Fruit fly (Drosophila melanogaster): ENCODE measurements around the gene CG18473.

The CG18473 gene

dm6 chr3R:9341189-9342012 is 21.7 kb upstream of the CG18473 start:
- TF ChIP-seq Clk (GFP tag; optimal IDR thresholded peaks at IDR 0.05) (peak; percentile 89), cnc (optimal IDR thresholded peaks at IDR 0.05) (peak; percentile 87 to 88), CG7045 (GFP tag; optimal IDR thresholded peaks at IDR 0.05) (peak; percentile 94), CG1620 (GFP tag; optimal IDR thresholded peaks at IDR 0.05) (peak; percentile 88), CG14711 (tag; optimal IDR thresholded peaks at IDR 0.05) (peak; percentile 87), toe (GFP tag; optimal IDR thresholded peaks at IDR 0.05) (peak; percentile 90), kay (GFP tag; ENCODE audit: borderline replicate concordance) (peak; percentile 99), CG5204 (GFP tag; optimal IDR thresholded peaks at IDR 0.05) (peak; percentile 94), CG33017 (tag; optimal IDR thresholded peaks at IDR 0.05) (peak; percentile 94), CG11617 (GFP tag; optimal IDR thresholded peaks at IDR 0.05) (peak; percentile 94), CG12768 (GFP tag; optimal IDR thresholded peaks at IDR 0.05) (peak; percentile 92), tj (GFP tag; optimal IDR thresholded peaks at IDR 0.05) (peak; percentile 74), ovo (GFP tag; optimal IDR thresholded peaks at IDR 0.05) (peak; percentile 63), pad (GFP tag; optimal IDR thresholded peaks at IDR 0.05) (peak; percentile 90), bab1 (GFP tag; optimal IDR thresholded peaks at IDR 0.05) (peak; percentile 88), cic (GFP tag; optimal IDR thresholded peaks at IDR 0.05) (peak; percentile 76), Mnt (GFP tag; optimal IDR thresholded peaks at IDR 0.05) (peak; percentile 91), Crg-1 (GFP tag; optimal IDR thresholded peaks at IDR 0.05) (peak; percentile 85), Hr96 (GFP tag; optimal IDR thresholded peaks at IDR 0.05) (peak; percentile 89), CG7101 (tag; optimal IDR thresholded peaks at IDR 0.05) (peak; percentile 95)

DNA sequence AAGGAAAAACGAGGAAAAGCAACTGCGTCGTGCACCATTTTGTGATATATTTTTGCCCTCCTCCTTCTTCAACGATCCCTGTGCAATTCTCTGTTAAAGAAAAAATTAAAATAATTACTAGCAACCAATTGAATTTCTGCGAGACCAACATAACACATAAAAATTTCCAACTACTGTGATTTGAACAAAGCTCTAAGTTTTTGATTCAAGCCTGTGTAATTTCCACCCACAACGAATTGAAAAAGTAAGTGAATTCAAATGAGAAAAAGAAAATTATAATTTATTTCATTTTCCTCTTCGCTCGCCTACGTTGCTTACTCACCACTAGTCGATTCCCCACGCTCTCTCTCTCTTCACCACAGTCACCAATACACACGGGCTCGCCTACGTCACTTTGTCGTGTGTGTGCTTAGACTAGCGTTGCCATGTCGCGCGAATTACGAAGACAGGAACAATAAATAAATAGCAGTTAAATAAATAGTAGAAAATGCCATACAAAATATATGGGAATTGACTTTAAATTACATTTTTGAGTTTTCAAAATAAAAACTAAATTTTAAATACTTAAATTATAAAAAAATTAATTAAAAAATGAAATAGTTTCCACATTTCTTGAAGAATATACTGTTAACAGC is 20.7 kb upstream of the CG18473 start:
- TF ChIP-seq CG1620 (GFP tag; optimal IDR thresholded peaks at IDR 0.05) (peak; percentile 50), CG7101 (tag; optimal IDR thresholded peaks at IDR 0.05) (peak; percentile 75), pad (GFP tag; optimal IDR thresholded peaks at IDR 0.05) (peak; percentile 43), CG7045 (GFP tag; optimal IDR thresholded peaks at IDR 0.05) (peak; percentile 53), Clk (GFP tag; optimal IDR thresholded peaks at IDR 0.05) (peak; percentile 4), toe (GFP tag; optimal IDR thresholded peaks at IDR 0.05) (no peak), CG5204 (GFP tag; optimal IDR thresholded peaks at IDR 0.05) (no peak), CG12768 (GFP tag; optimal IDR thresholded peaks at IDR 0.05) (peak; percentile 68), tj (GFP tag; optimal IDR thresholded peaks at IDR 0.05) (no peak), CG14711 (tag; optimal IDR thresholded peaks at IDR 0.05) (peak; percentile 65), bab1 (GFP tag; optimal IDR thresholded peaks at IDR 0.05) (peak; percentile 32), Mnt (GFP tag; optimal IDR thresholded peaks at IDR 0.05) (peak; percentile 52), Crg-1 (GFP tag; optimal IDR thresholded peaks at IDR 0.05) (peak; percentile 45), cic (GFP tag; optimal IDR thresholded peaks at IDR 0.05) (peak; percentile 71), kay (GFP tag; ENCODE audit: borderline replicate concordance) (peak; percentile 98), CG33017 (tag; optimal IDR thresholded peaks at IDR 0.05) (peak; percentile 77), ovo (GFP tag; optimal IDR thresholded peaks at IDR 0.05) (peak; percentile 20), CG11617 (GFP tag; optimal IDR thresholded peaks at IDR 0.05) (peak; percentile 70), Hr96 (GFP tag; optimal IDR thresholded peaks at IDR 0.05) (no peak), cnc (optimal IDR thresholded peaks at IDR 0.05) (no peak)

- TF ChIP-seq CG1620 (GFP tag; optimal IDR thresholded peaks at IDR 0.05) (no peak), Mnt (GFP tag; optimal IDR thresholded peaks at IDR 0.05) (no peak), bab1 (GFP tag; optimal IDR thresholded peaks at IDR 0.05) (no peak), toe (GFP tag; optimal IDR thresholded peaks at IDR 0.05) (no peak), cnc (optimal IDR thresholded peaks at IDR 0.05) (peak; percentile 35 to 65), tj (GFP tag; optimal IDR thresholded peaks at IDR 0.05) (peak; percentile 40), CG12768 (GFP tag; optimal IDR thresholded peaks at IDR 0.05) (no peak), pad (GFP tag; optimal IDR thresholded peaks at IDR 0.05) (peak; percentile 34), CG11617 (GFP tag; optimal IDR thresholded peaks at IDR 0.05) (no peak), CG14711 (tag; optimal IDR thresholded peaks at IDR 0.05) (peak; percentile 72)
Measured at dm6 chr3R:9343022-9343587, 20.0 kb upstream of the CG18473 start.

DNA sequence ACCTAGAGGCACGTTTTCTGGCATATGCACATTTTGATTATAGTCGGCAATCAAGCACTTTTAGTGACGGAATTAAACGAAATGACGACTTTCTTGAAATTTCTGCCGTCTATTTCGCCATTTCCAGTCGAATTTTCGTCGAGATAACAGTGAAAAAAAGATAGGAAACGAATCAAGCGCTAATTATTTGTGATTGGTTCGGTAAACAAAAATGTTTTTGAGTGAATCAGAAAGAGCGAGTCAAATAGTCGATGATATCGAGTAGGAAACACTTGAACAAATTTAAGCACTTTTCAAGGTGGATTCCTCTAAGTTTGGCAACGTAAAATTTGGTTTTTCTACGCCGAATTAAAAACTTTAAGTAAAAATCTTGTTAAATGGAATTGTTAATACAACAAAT is 19.5 kb upstream of the CG18473 start:
- TF ChIP-seq bab1 (GFP tag; optimal IDR thresholded peaks at IDR 0.05), result peak; percentile 18
- TF ChIP-seq CG1620 (GFP tag; optimal IDR thresholded peaks at IDR 0.05), result no peak
- peak; percentile 81 for TF ChIP-seq kay (GFP tag; ENCODE audit: borderline replicate concordance)
- no peak for TF ChIP-seq Hr96 (GFP tag; optimal IDR thresholded peaks at IDR 0.05)
- no peak for TF ChIP-seq Clk (GFP tag; optimal IDR thresholded peaks at IDR 0.05)
- TF ChIP-seq Crg-1 (GFP tag; optimal IDR thresholded peaks at IDR 0.05), result no peak

- no peak for TF ChIP-seq bab1 (GFP tag; optimal IDR thresholded peaks at IDR 0.05)
- peak; percentile 24 for TF ChIP-seq Mnt (GFP tag; optimal IDR thresholded peaks at IDR 0.05)
- TF ChIP-seq CG7045 (GFP tag; optimal IDR thresholded peaks at IDR 0.05), result no peak
- peak; percentile 14 for TF ChIP-seq tj (GFP tag; optimal IDR thresholded peaks at IDR 0.05)
- peak; percentile 41 for TF ChIP-seq kay (GFP tag; ENCODE audit: borderline replicate concordance)
- TF ChIP-seq CG1620 (GFP tag; optimal IDR thresholded peaks at IDR 0.05), result no peak
- peak; percentile 33 for TF ChIP-seq cic (GFP tag; optimal IDR thresholded peaks at IDR 0.05)
- TF ChIP-seq CG11617 (GFP tag; optimal IDR thresholded peaks at IDR 0.05), result peak; percentile 31
- TF ChIP-seq ovo (GFP tag; optimal IDR thresholded peaks at IDR 0.05), result peak; percentile 17
Measured at dm6 chr3R:9344186-9344790, 18.8 kb upstream of the CG18473 start.

Data from whole organism, adult.